Fruit fly (Drosophila melanogaster): ENCODE measurements around the gene jar.
A peak's percentile ranks its signal among the peaks of the same experiment; 100 is the strongest.

The jar gene

dm6 chr3R:24298534-24298936 lies 27.5 kb upstream of the jar start (continued):
- TF ChIP-seq nerfin-1 (tag; optimal IDR thresholded peaks at IDR 0.05) (peak; percentile 5), fru (optimal IDR thresholded peaks at IDR 0.05) (no peak), CG11456 (GFP tag; IDR thresholded peaks at IDR 0.05) (no peak), CG14710 (tag; optimal IDR thresholded peaks at IDR 0.05) (peak; percentile 26), CG4328 (GFP tag; optimal IDR thresholded peaks at IDR 0.05) (no peak), Adf1 (GFP tag; IDR thresholded peaks at IDR 0.05) (no peak), CG2120 (GFP tag; optimal IDR thresholded peaks at IDR 0.05) (no peak), Myb (GFP tag; optimal IDR thresholded peaks at IDR 0.05) (no peak), CG9215 (GFP tag; IDR thresholded peaks at IDR 0.05) (no peak), gsb (GFP tag; IDR thresholded peaks at IDR 0.05) (no peak), CG11504 (tag; optimal IDR thresholded peaks at IDR 0.05) (peak; percentile 39), zf30C (GFP tag; optimal IDR thresholded peaks at IDR 0.05) (no peak), gt (GFP tag; IDR thresholded peaks at IDR 0.05) (no peak), Dad (GFP tag; optimal IDR thresholded peaks at IDR 0.05) (no peak), CG1647 (GFP tag; optimal IDR thresholded peaks at IDR 0.05) (no peak), CG18619 (GFP tag; optimal IDR thresholded peaks at IDR 0.05) (no peak), ap (GFP tag; IDR thresholded peaks at IDR 0.05) (0 out of 2 replicates have a peak, but pooled peaks have one; percentile 13), vnd (GFP tag; IDR thresholded peaks at IDR 0.05; ENCODE audit: partially characterized antibody) (no peak), kni (GFP tag; optimal IDR thresholded peaks at IDR 0.05) (no peak), kah (GFP tag; optimal IDR thresholded peaks at IDR 0.05) (no peak), CG13123 (GFP tag; optimal IDR thresholded peaks at IDR 0.05) (no peak), ranshi (GFP tag; IDR thresholded peaks at IDR 0.05) (no peak; the same call in 1 of the 2 replicates), CG14050 (GFP tag; IDR thresholded peaks at IDR 0.05) (no peak), CG4820 (GFP tag; optimal IDR thresholded peaks at IDR 0.05) (no peak), CG8089 (GFP tag; optimal IDR thresholded peaks at IDR 0.05) (no peak), CG1832 (GFP tag; optimal IDR thresholded peaks at IDR 0.05) (no peak), knrl (GFP tag; IDR thresholded peaks at IDR 0.05; ENCODE audit: partially characterized antibody) (no peak), eyg (GFP tag; optimal IDR thresholded peaks at IDR 0.05) (no peak), Stat92E (GFP tag; optimal IDR thresholded peaks at IDR 0.05) (no peak), eve (GFP tag; optimal IDR thresholded peaks at IDR 0.05) (no peak), hkb (optimal IDR thresholded peaks at IDR 0.05) (no peak), hkb (GFP tag; IDR thresholded peaks at IDR 0.05) (peak; percentile 48), CG6765 (GFP tag; optimal IDR thresholded peaks at IDR 0.05) (no peak), Tbp (GFP tag; optimal IDR thresholded peaks at IDR 0.05) (no peak), CG3995 (GFP tag; optimal IDR thresholded peaks at IDR 0.05) (no peak), tgo (GFP tag; IDR thresholded peaks at IDR 0.05) (no peak), CG34422 (GFP tag; IDR thresholded peaks at IDR 0.05) (no peak), CG1024 (GFP tag; IDR thresholded peaks at IDR 0.05) (no peak), lola (GFP tag; optimal IDR thresholded peaks at IDR 0.05) (peak in 1 of 3 experiments; percentile 25), CG4424 (GFP tag; optimal IDR thresholded peaks at IDR 0.05) (no peak), CG16779 (GFP tag; IDR thresholded peaks at IDR 0.05) (no peak), CG10431 (GFP tag; optimal IDR thresholded peaks at IDR 0.05) (no peak), NC2α (GFP tag; optimal IDR thresholded peaks at IDR 0.05) (no peak), Atf6 (GFP tag; IDR thresholded peaks at IDR 0.05) (no peak), CG15514 (GFP tag; optimal IDR thresholded peaks at IDR 0.05) (no peak), CG4854 (GFP tag; optimal IDR thresholded peaks at IDR 0.05) (no peak), HmgZ (tag; optimal IDR thresholded peaks at IDR 0.05) (no peak), CG6683 (GFP tag; optimal IDR thresholded peaks at IDR 0.05) (no peak), Usf (GFP tag; optimal IDR thresholded peaks at IDR 0.05) (no peak), z (GFP tag; IDR thresholded peaks at IDR 0.05) (no peak), CoRest (tag; optimal IDR thresholded peaks at IDR 0.05) (peak; percentile 21), klu (GFP tag; IDR thresholded peaks at IDR 0.05) (no peak), CG7987 (GFP tag; optimal IDR thresholded peaks at IDR 0.05) (peak; percentile 25)

Data from whole organism, embryonic.